Worm (Caenorhabditis elegans) whole organism, young adult: Measurements from ENCODE around the gene smg-8.

Experiments used
- B0035.1 ChIP-seq: sonication (generic microtip); optimal IDR thresholded peaks from 2 replicates; lab custom pipeline; 2016; ENCODE audit warnings: missing genetic modification characterization, mild to moderate bottlenecking, missing compliant biosample characterization, missing genotype, missing genetic modification reagents
- F10E7.11 ChIP-seq: sonication (generic microtip); optimal IDR thresholded peaks from 2 replicates; lab custom pipeline; 2017; ENCODE audit warnings: mild to moderate bottlenecking, missing genetic modification characterization, moderate library complexity, missing compliant biosample characterization
- F23B12.7 ChIP-seq: sonication (generic microtip); optimal IDR thresholded peaks from 2 replicates; lab custom pipeline; 2017; ENCODE audit warnings: missing genetic modification characterization, mild to moderate bottlenecking, missing compliant biosample characterization, antibody characterized with exemption, moderate library complexity; ENCODE audit not compliant: insufficient read depth
- F39B2.1 ChIP-seq: fragments of 200-800 bp; sonication (Bioruptor generic); IDR thresholded peaks from 2 replicates; pipeline ENCODE4 v1.3.6; 2022; ENCODE audit warnings: missing genetic modification reagents, missing genetic modification characterization, missing compliant biosample characterization
- Y67H2A.10 ChIP-seq: fragments of 200-800 bp; sonication (Bioruptor generic); conservative IDR thresholded peaks from 2 replicates; pipeline ENCODE4 v1.3.6; 2022; ENCODE audit warnings: missing genetic modification reagents, missing genetic modification characterization, missing compliant biosample characterization
- akir-1 ChIP-seq: fragments of 200-800 bp; sonication (Bioruptor generic); optimal IDR thresholded peaks from 2 replicates; lab custom pipeline; 2018; ENCODE audit warnings: mild to moderate bottlenecking, missing genetic modification characterization, moderate library complexity, missing compliant biosample characterization
- ama-1 ChIP-seq, 3 experiments: fragments of 150-350 bp in 1 of 3; sonication (generic microtip) in 2 of 3; optimal IDR thresholded peaks; 2 replicates each; lab custom pipeline; 2014 to 2018; ENCODE audit warnings: missing biosample characterization in 2 of 3, missing genetic modification characterization in 2 of 3, missing genetic modification reagents in 2 of 3
- athp-1 ChIP-seq: sonication (generic microtip); optimal IDR thresholded peaks from 2 replicates; lab custom pipeline; 2017; ENCODE audit warnings: mild to moderate bottlenecking, missing genetic modification characterization, missing compliant biosample characterization
- attf-3 ChIP-seq: fragments of 200-800 bp; sonication (Bioruptor generic); conservative IDR thresholded peaks from 2 replicates; pipeline ENCODE4 v1.3.6; 2022; ENCODE audit warnings: missing genetic modification reagents, missing genetic modification characterization, missing compliant biosample characterization
- attf-5 ChIP-seq: fragments of 200-800 bp; sonication (Bioruptor generic); optimal IDR thresholded peaks from 2 replicates; lab custom pipeline; 2018; ENCODE audit warnings: mild to moderate bottlenecking, missing genetic modification characterization, missing compliant biosample characterization
- bed-2 ChIP-seq: fragments of 200-800 bp; sonication (Bioruptor generic); IDR thresholded peaks from 2 replicates; pipeline ENCODE4 v1.3.6; 2022; ENCODE audit warnings: missing genetic modification reagents, missing genetic modification characterization, missing compliant biosample characterization
- ceh-27 ChIP-seq: fragments of 200-800 bp; sonication (Bioruptor generic); optimal IDR thresholded peaks from 2 replicates; lab custom pipeline; 2018; ENCODE audit warnings: mild to moderate bottlenecking, missing genetic modification characterization, moderate library complexity, missing compliant biosample characterization
- ceh-40 ChIP-seq: fragments of 200-800 bp; sonication (Bioruptor generic); IDR thresholded peaks from 2 replicates; pipeline ENCODE4 v1.3.6; 2022; ENCODE audit warnings: missing genetic modification characterization, missing compliant biosample characterization
- ceh-79 ChIP-seq: sonication (generic microtip); optimal IDR thresholded peaks from 2 replicates; lab custom pipeline; 2017; ENCODE audit warnings: mild to moderate bottlenecking, missing genetic modification characterization, missing compliant biosample characterization
- chd-7 ChIP-seq: sonication (generic microtip); optimal IDR thresholded peaks from 2 replicates; lab custom pipeline; 2016; ENCODE audit warnings: mild to moderate bottlenecking, missing genetic modification characterization, moderate library complexity, missing compliant biosample characterization
- die-1 ChIP-seq: sonication (generic microtip); optimal IDR thresholded peaks from 2 replicates; lab custom pipeline; 2016; ENCODE audit warnings: missing genotype, mild to moderate bottlenecking, missing genetic modification characterization, missing compliant biosample characterization
- efl-1 ChIP-seq: fragments of 150-350 bp; optimal IDR thresholded peaks from 2 replicates; lab custom pipeline; 2014; ENCODE audit warnings: missing biosample characterization, missing genetic modification reagents, missing genetic modification characterization
- egl-44 ChIP-seq: fragments of 200-800 bp; sonication (Bioruptor generic); IDR thresholded peaks from 2 replicates; pipeline ENCODE4 v1.3.6; 2022; ENCODE audit warnings: missing genetic modification reagents, missing genetic modification characterization, missing compliant biosample characterization
- egrh-3 ChIP-seq: fragments of 200-800 bp; sonication (Bioruptor generic); IDR thresholded peaks from 2 replicates; pipeline ENCODE4 v1.3.6; 2022; ENCODE audit warnings: missing genetic modification reagents, missing genetic modification characterization, missing compliant biosample characterization
- hmg-1.2 ChIP-seq: fragments of 200-800 bp; sonication (Bioruptor generic); IDR thresholded peaks from 2 replicates; pipeline ENCODE4 v1.3.6; 2022; ENCODE audit warnings: missing genetic modification reagents, missing genetic modification characterization, missing compliant biosample characterization
- hmg-20 ChIP-seq: fragments of 200-800 bp; sonication (Bioruptor generic); IDR thresholded peaks from 2 replicates; pipeline ENCODE4 v1.3.6; 2022; ENCODE audit warnings: missing genetic modification reagents, missing genetic modification characterization, missing compliant biosample characterization
- let-526 ChIP-seq: fragments of 200-800 bp; sonication (Bioruptor generic); IDR thresholded peaks from 2 replicates; pipeline ENCODE4 v1.3.6; 2022; ENCODE audit warnings: missing genetic modification reagents, missing genetic modification characterization, missing compliant biosample characterization
- lir-1 ChIP-seq: fragments of 200-800 bp; sonication (Bioruptor generic); conservative IDR thresholded peaks from 2 replicates; pipeline ENCODE4 v1.3.6; 2022; ENCODE audit warnings: missing genetic modification reagents, missing genetic modification characterization, missing compliant biosample characterization
- madf-6 ChIP-seq: fragments of 200-800 bp; sonication (Bioruptor generic); IDR thresholded peaks from 2 replicates; pipeline ENCODE4 v1.3.6; 2022; ENCODE audit warnings: missing genetic modification reagents, missing genetic modification characterization, missing compliant biosample characterization
- madf-8 ChIP-seq: fragments of 200-800 bp; sonication (Bioruptor generic); conservative IDR thresholded peaks from 2 replicates; pipeline ENCODE4 v1.3.6; 2022; ENCODE audit warnings: missing genetic modification reagents, missing genetic modification characterization, missing compliant biosample characterization
- mes-4 ChIP-seq: sonication (generic microtip); optimal IDR thresholded peaks from 2 replicates; lab custom pipeline; 2016; ENCODE audit warnings: missing genotype, missing genetic modification characterization, missing compliant biosample characterization
- nhr-120 ChIP-seq: fragments of 200-800 bp; sonication (Bioruptor generic); IDR thresholded peaks from 2 replicates; pipeline ENCODE4 v1.3.6; 2022; ENCODE audit warnings: missing genetic modification characterization, missing compliant biosample characterization
- nhr-80 ChIP-seq: sonication (generic microtip); optimal IDR thresholded peaks from 2 replicates; lab custom pipeline; 2016; ENCODE audit warnings: missing genetic modification characterization, missing compliant biosample characterization
- nhr-90 ChIP-seq: sonication (generic microtip); optimal IDR thresholded peaks from 2 replicates; lab custom pipeline; 2016; ENCODE audit warnings: missing genotype, mild to moderate bottlenecking, missing genetic modification characterization, missing compliant biosample characterization
- snpc-3.4 ChIP-seq: sonication (generic microtip); optimal IDR thresholded peaks from 2 replicates; lab custom pipeline; 2017; ENCODE audit warnings: missing genetic modification characterization, mild to moderate bottlenecking, missing compliant biosample characterization, antibody characterized with exemption, moderate library complexity, missing genotype, missing genetic modification reagents
- somi-1 ChIP-seq: fragments of 200-800 bp; sonication (Bioruptor generic); optimal IDR thresholded peaks from 2 replicates; lab custom pipeline; 2018; ENCODE audit warnings: mild to moderate bottlenecking, missing genetic modification characterization, missing compliant biosample characterization
- sptf-2 ChIP-seq: fragments of 200-800 bp; sonication (Bioruptor generic); optimal IDR thresholded peaks from 2 replicates; lab custom pipeline; 2018; ENCODE audit warnings: mild to moderate bottlenecking, missing genetic modification characterization, missing compliant biosample characterization
- tbp1 ChIP-seq: fragments of 200-800 bp; sonication (Bioruptor generic); optimal IDR thresholded peaks from 2 replicates; lab custom pipeline; 2018; ENCODE audit warnings: mild to moderate bottlenecking, missing genetic modification characterization, missing compliant biosample characterization
- unc-130 ChIP-seq: sonication (generic microtip); optimal IDR thresholded peaks from 2 replicates; lab custom pipeline; 2016; ENCODE audit warnings: missing genetic modification reagents, missing genetic modification characterization, missing compliant biosample characterization
- unc-62 ChIP-seq: fragments of 150-350 bp; optimal IDR thresholded peaks from 2 replicates; lab custom pipeline; 2014; ENCODE audit warnings: missing biosample characterization, missing genetic modification reagents, missing genetic modification characterization
- zfh-2 ChIP-seq: fragments of 200-800 bp; sonication (Bioruptor generic); conservative IDR thresholded peaks from 2 replicates; pipeline ENCODE4 v1.3.6; 2022; ENCODE audit warnings: missing genetic modification reagents, missing genetic modification characterization, missing compliant biosample characterization
- zim-3 ChIP-seq: sonication (generic microtip); optimal IDR thresholded peaks from 2 replicates; lab custom pipeline; 2017; ENCODE audit warnings: mild to moderate bottlenecking, missing genetic modification characterization, moderate library complexity, missing compliant biosample characterization
- ztf-18 ChIP-seq: sonication (generic microtip); optimal IDR thresholded peaks from 2 replicates; lab custom pipeline; 2016; ENCODE audit warnings: missing genotype, mild to moderate bottlenecking, missing genetic modification characterization, missing compliant biosample characterization
- ztf-22 ChIP-seq: fragments of 200-800 bp; sonication (Bioruptor generic); optimal IDR thresholded peaks from 2 replicates; lab custom pipeline; 2018; ENCODE audit warnings: mild to moderate bottlenecking, missing genetic modification characterization, moderate library complexity, missing compliant biosample characterization
- ztf-26 ChIP-seq: sonication (generic microtip); optimal IDR thresholded peaks from 2 replicates; lab custom pipeline; 2017; ENCODE audit warnings: missing genetic modification characterization, missing compliant biosample characterization

smg-8 gene

DNA sequence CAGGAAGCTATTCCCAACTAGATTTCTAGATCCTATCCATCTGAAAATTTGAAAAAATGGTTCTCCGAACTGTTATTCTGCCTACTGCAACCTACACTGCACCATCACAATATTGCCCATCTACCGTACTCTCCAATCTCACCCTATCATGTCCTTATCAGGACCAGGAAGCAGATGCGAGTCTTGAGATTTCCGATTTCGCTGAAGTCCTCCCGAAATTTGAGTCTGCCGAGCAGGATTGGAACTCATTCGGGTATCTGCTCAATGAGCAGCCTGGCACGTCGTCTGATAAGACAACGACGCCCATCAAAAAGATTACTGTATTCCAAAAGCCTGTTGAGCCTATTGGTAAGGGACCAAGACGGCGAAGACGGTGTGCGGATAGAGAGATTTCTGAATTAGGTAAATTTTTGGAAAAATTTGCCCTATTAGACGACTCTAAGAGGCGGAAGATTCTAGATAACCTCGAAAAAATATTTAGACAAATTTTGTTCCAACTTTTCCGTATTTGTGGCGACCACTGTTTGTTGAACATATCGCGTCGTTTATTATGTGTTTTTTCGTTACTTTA lies 35.6 kb upstream of the smg-8 start:
- no peak for TF ChIP-seq F39B2.1
- TF ChIP-seq somi-1: no peak
- no peak for TF ChIP-seq akir-1 (GFP tag; lab: Kevin White, UChicago)
- peak; percentile 90 for TF ChIP-seq ama-1 (optimal IDR thresholded peaks at IDR 0.05; lab: Kevin White, UChicago)
- no peak for TF ChIP-seq ama-1 (GFP tag; optimal IDR thresholded peaks at IDR 0.05; lab: Kevin White, UChicago)
- TF ChIP-seq die-1: no peak
- TF ChIP-seq ceh-79 (tag; lab: Kevin White, UChicago): no peak
- TF ChIP-seq ztf-22 (GFP tag; lab: Kevin White, UChicago): no peak
- TF ChIP-seq mes-4 (tag; lab: Kevin White, UChicago): no peak

ce11 chrII:14406117-14406935 lies 34.9 kb upstream of the smg-8 start:
- TF ChIP-seq zfh-2 (GFP tag; lab: Robert Waterston, UW) (peak; percentile 75), ama-1 (optimal IDR thresholded peaks at IDR 0.05; lab: Kevin White, UChicago) (peak; percentile 40), ama-1 (GFP tag; optimal IDR thresholded peaks at IDR 0.05; lab: Kevin White, UChicago) (no peak), F10E7.11 (tag; lab: Kevin White, UChicago) (peak; percentile 24), let-526 (GFP tag; lab: Robert Waterston, UW) (no peak)

DNA sequence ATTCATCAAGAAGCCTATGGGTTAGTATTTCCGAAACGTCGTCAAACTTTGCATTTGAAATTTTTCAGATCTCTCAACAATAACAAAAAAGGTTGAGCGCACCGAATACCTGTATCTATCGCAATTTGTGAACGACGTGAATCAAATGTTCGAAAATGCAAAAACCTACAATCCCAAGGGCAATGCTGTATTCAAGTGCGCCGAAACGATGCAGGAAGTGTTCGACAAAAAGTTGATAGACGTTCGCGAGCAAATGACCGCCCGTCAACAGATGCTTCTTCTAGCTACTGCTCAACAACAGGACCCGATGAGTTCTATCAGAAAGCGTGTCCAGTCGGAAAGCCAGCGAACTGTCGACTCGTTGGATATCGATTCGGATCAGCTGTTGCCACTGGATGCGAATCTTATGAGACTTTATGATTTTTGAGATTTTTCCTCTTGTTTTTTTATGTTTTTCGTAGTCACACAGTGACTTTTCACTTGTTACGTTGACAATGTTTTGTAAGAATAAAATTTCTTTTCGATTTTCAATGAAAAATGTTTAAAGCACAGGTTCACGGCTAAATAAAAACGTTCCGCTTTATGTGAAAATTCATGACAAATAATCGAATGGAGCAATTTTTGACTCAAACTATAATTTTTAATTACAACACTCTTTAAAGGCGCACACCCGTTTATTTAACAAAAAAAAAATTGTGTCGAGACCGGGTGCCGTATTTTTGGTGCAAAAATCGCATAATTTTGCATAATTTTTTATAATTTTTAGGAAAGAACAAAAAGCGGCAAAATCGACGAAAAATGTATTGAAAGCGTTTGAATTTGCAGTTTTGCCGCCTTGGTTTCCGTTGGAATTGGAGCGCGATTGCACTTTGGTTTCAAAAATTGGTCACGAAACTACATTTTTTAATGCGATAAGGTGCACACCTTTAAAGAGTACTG lies 33.6 kb upstream of the smg-8 start:
- TF ChIP-seq madf-6 (GFP tag; lab: Robert Waterston, UW) (peak; percentile 50; the same call in 1 of the 2 replicates), hmg-20 (GFP tag; lab: Robert Waterston, UW) (no peak), madf-8 (GFP tag; lab: Robert Waterston, UW) (peak; percentile 42), nhr-120 (GFP tag; lab: Robert Waterston, UW) (no peak), unc-130 (GFP tag; lab: Kevin White, UChicago) (no peak), chd-7 (tag; lab: Kevin White, UChicago) (no peak), let-526 (GFP tag; lab: Robert Waterston, UW) (no peak), akir-1 (GFP tag; lab: Kevin White, UChicago) (no peak), tbp1 (peak; percentile 1), sptf-2 (GFP tag; lab: Kevin White, UChicago) (no peak), ama-1 (optimal IDR thresholded peaks at IDR 0.05; lab: Kevin White, UChicago) (peak; percentile 92), ama-1 (GFP tag; optimal IDR thresholded peaks at IDR 0.05; lab: Kevin White, UChicago) (no peak), lir-1 (GFP tag; lab: Robert Waterston, UW) (no peak), F23B12.7 (tag; lab: Kevin White, UChicago) (no peak), efl-1 (GFP tag; lab: Kevin White, UChicago) (peak; percentile 61), hmg-1.2 (no peak), ceh-40 (GFP tag; lab: Robert Waterston, UW) (no peak), B0035.1 (tag; lab: Kevin White, UChicago) (no peak), unc-62 (GFP tag; lab: Kevin White, UChicago) (no peak), somi-1 (no peak), attf-5 (no peak), egl-44 (GFP tag; lab: Robert Waterston, UW) (no peak), Y67H2A.10 (GFP tag; lab: Robert Waterston, UW) (no peak), nhr-80 (tag; lab: Kevin White, UChicago) (no peak), nhr-90 (tag; lab: Kevin White, UChicago) (no peak), athp-1 (no peak), ztf-26 (tag; lab: Kevin White, UChicago) (peak; percentile 68), egrh-3 (no peak), zim-3 (no peak), attf-3 (no peak), snpc-3.4 (tag; lab: Kevin White, UChicago) (no peak), ceh-27 (GFP tag; lab: Kevin White, UChicago) (no peak), ztf-18 (tag; lab: Kevin White, UChicago) (no peak), bed-2 (GFP tag; lab: Robert Waterston, UW) (no peak)
